Worm (Caenorhabditis elegans) whole organism, mixed stage, embryonic: Measurements from ENCODE around the gene acp-5.

Source experiments
- M03D4.4 ChIP-seq: sonication (generic microtip); optimal IDR thresholded peaks from 2 replicates; lab custom pipeline; 2017; ENCODE audit warnings: mild to moderate bottlenecking, missing genetic modification characterization, missing compliant biosample characterization
- blmp-1 ChIP-seq: fragments of 150-350 bp; optimal IDR thresholded peaks from 2 replicates; lab custom pipeline; 2014; ENCODE audit warnings: missing biosample characterization, missing genetic modification characterization
- ceh-39 ChIP-seq: fragments of 150-350 bp; optimal IDR thresholded peaks from 2 replicates; lab custom pipeline; 2014; ENCODE audit warnings: missing biosample characterization, missing genetic modification characterization
- ceh-43 ChIP-seq: fragments of 200-800 bp; sonication (Bioruptor generic); optimal IDR thresholded peaks from 2 replicates; lab custom pipeline; 2018; ENCODE audit warnings: mild to moderate bottlenecking, missing genetic modification characterization, moderate library complexity, missing compliant biosample characterization
- ceh-83 ChIP-seq: fragments of 200-800 bp; sonication (Bioruptor generic); optimal IDR thresholded peaks from 2 replicates; lab custom pipeline; 2018; ENCODE audit warnings: mild to moderate bottlenecking, missing genetic modification characterization, missing compliant biosample characterization
- ces-1 ChIP-seq: fragments of 150-350 bp; optimal IDR thresholded peaks from 2 replicates; lab custom pipeline; 2014; ENCODE audit warnings: missing biosample characterization, missing genetic modification reagents, missing genetic modification characterization
- cnd-1 ChIP-seq: fragments of 200-800 bp; sonication (Bioruptor generic); optimal IDR thresholded peaks from 2 replicates; lab custom pipeline; 2018; ENCODE audit warnings: mild to moderate bottlenecking, missing genetic modification characterization, missing compliant biosample characterization
- drap-1 ChIP-seq: fragments of 200-800 bp; sonication (Bioruptor generic); optimal IDR thresholded peaks from 3 replicates; lab custom pipeline; 2018; ENCODE audit warnings: mild to moderate bottlenecking, missing genetic modification characterization, missing compliant biosample characterization
- elt-1 ChIP-seq: sonication (generic microtip); optimal IDR thresholded peaks from 2 replicates; lab custom pipeline; 2017; ENCODE audit warnings: missing genetic modification characterization, mild to moderate bottlenecking, missing compliant biosample characterization, antibody characterized with exemption, moderate library complexity, borderline replicate concordance; ENCODE audit not compliant: insufficient read depth
- elt-3 ChIP-seq: fragments of 150-350 bp; optimal IDR thresholded peaks from 2 replicates; lab custom pipeline; 2014; ENCODE audit warnings: missing biosample characterization, missing genetic modification characterization
- flh-1 ChIP-seq: fragments of 200-800 bp; sonication (Bioruptor generic); optimal IDR thresholded peaks from 2 replicates; lab custom pipeline; 2018; ENCODE audit warnings: mild to moderate bottlenecking, missing genetic modification characterization, moderate library complexity, missing compliant biosample characterization
- ham-2 ChIP-seq: fragments of 200-800 bp; sonication (Bioruptor generic); optimal IDR thresholded peaks from 2 replicates; lab custom pipeline; 2018; ENCODE audit warnings: mild to moderate bottlenecking, missing genetic modification characterization, missing compliant biosample characterization
- hlh-1 ChIP-seq: fragments of 150-350 bp; optimal IDR thresholded peaks from 2 replicates; lab custom pipeline; 2014; ENCODE audit warnings: missing biosample characterization, missing genetic modification reagents, missing genetic modification characterization
- lsy-2 ChIP-seq: fragments of 150-350 bp; optimal IDR thresholded peaks from 2 replicates; lab custom pipeline; 2014; ENCODE audit warnings: missing biosample characterization, missing genetic modification characterization
- mls-2 ChIP-seq: sonication (generic microtip); optimal IDR thresholded peaks from 2 replicates; lab custom pipeline; 2016; ENCODE audit warnings: mild to moderate bottlenecking, missing genetic modification characterization, moderate library complexity, missing compliant biosample characterization
- nhr-2 ChIP-seq: fragments of 150-350 bp; optimal IDR thresholded peaks from 2 replicates; lab custom pipeline; 2014; ENCODE audit warnings: missing biosample characterization, missing genetic modification characterization
- nhr-237 ChIP-seq: fragments of 150-350 bp; optimal IDR thresholded peaks from 2 replicates; lab custom pipeline; 2014; ENCODE audit warnings: missing biosample characterization, missing genetic modification characterization
- nhr-28 ChIP-seq: fragments of 150-350 bp; optimal IDR thresholded peaks from 2 replicates; lab custom pipeline; 2014; ENCODE audit warnings: missing biosample characterization, missing genetic modification characterization
- pha-4 ChIP-seq: fragments of 150-350 bp; optimal IDR thresholded peaks from 2 replicates; lab custom pipeline; 2018; ENCODE audit warnings: missing biosample characterization, missing genetic modification reagents, missing genetic modification characterization
- sem-2 ChIP-seq: fragments of 200-800 bp; sonication (Bioruptor generic); optimal IDR thresholded peaks from 2 replicates; lab custom pipeline; 2018; ENCODE audit warnings: mild to moderate bottlenecking, missing genetic modification characterization, missing compliant biosample characterization
- sptf-1 ChIP-seq: sonication (generic microtip); optimal IDR thresholded peaks from 2 replicates; lab custom pipeline; 2017; ENCODE audit warnings: mild to moderate bottlenecking, missing genetic modification characterization, moderate library complexity, missing compliant biosample characterization
- tbx-8 ChIP-seq: fragments of 200-800 bp; sonication (Bioruptor generic); optimal IDR thresholded peaks from 2 replicates; lab custom pipeline; 2018; ENCODE audit warnings: mild to moderate bottlenecking, missing genetic modification characterization, moderate library complexity, missing compliant biosample characterization
- unc-120 ChIP-seq: sonication (generic microtip); optimal IDR thresholded peaks from 2 replicates; lab custom pipeline; 2017; ENCODE audit warnings: missing genetic modification characterization, missing compliant biosample characterization; ENCODE audit not compliant: poor library complexity, severe bottlenecking
- unc-62 ChIP-seq: fragments of 150-350 bp; optimal IDR thresholded peaks from 2 replicates; lab custom pipeline; 2014; ENCODE audit warnings: missing biosample characterization, missing genetic modification reagents, missing genetic modification characterization
- zip-8 ChIP-seq: fragments of 150-350 bp; optimal IDR thresholded peaks from 2 replicates; lab custom pipeline; 2014; ENCODE audit warnings: missing biosample characterization, missing genetic modification characterization

acp-5 gene

ce11 chrX:5821842-5822241, 7.4 kb upstream of the acp-5 start, which contains the start of gene hbl-1:
Gene hbl-1 (plus strand): TSS chrX:5822142.
- TF ChIP-seq zip-8 (tag; lab: Kevin White, UChicago) (no peak), mls-2 (tag; lab: Kevin White, UChicago) (no peak), M03D4.4 (tag; lab: Kevin White, UChicago) (no peak), pha-4 (no peak)

- no peak for TF ChIP-seq drap-1 (GFP tag; lab: Kevin White, UChicago)
- peak; percentile 18 for TF ChIP-seq cnd-1 (tag; lab: Kevin White, UChicago)
- TF ChIP-seq sptf-1 (tag; lab: Kevin White, UChicago) = peak; percentile 16
Observed at ce11 chrX:5826976-5827375, 2.3 kb upstream of the acp-5 start.

- TF ChIP-seq ceh-43 (GFP tag; lab: Kevin White, UChicago) (no peak), hlh-1 (tag; lab: Kevin White, UChicago) (no peak), ces-1 (GFP tag; lab: Kevin White, UChicago) (no peak), nhr-237 (tag; lab: Kevin White, UChicago) (no peak), tbx-8 (GFP tag; lab: Kevin White, UChicago) (no peak), ham-2 (peak; percentile 17), drap-1 (GFP tag; lab: Kevin White, UChicago) (no peak), ceh-83 (GFP tag; lab: Kevin White, UChicago) (peak; percentile 15), elt-1 (tag; lab: Kevin White, UChicago) (no peak), flh-1 (GFP tag; lab: Kevin White, UChicago) (no peak), unc-62 (GFP tag; lab: Kevin White, UChicago) (peak; percentile 72)
Observed at ce11 chrX:5828085-5828484, 1.1 kb upstream of the acp-5 start.

DNA sequence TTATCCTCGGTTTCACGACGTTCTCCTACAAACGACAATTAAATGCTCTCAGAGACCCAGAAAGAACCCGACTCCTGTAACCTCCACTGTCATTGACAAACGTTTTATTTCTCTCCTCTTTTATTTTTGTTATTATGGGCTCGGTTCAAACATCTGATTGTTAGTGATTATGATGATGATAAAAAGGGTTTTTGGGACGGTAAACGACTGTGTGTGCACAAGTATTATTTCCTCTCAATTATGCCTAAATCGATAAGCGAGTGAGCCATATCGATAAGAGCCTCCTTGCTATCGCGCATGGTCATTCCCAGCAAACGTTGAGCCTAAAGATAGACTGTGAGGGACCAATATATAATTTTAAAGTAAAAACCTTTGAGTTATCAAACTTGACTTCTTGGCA, 2.6 kb downstream of the acp-5 start:
- TF ChIP-seq sem-2 (GFP tag; lab: Kevin White, UChicago) (no peak), nhr-2 (tag; lab: Kevin White, UChicago) (no peak), cnd-1 (tag; lab: Kevin White, UChicago) (no peak), hlh-1 (tag; lab: Kevin White, UChicago) (no peak), ceh-39 (tag; lab: Kevin White, UChicago) (no peak), unc-62 (GFP tag; lab: Kevin White, UChicago) (no peak)

- TF ChIP-seq blmp-1 (tag; lab: Kevin White, UChicago) (no peak), zip-8 (tag; lab: Kevin White, UChicago) (no peak), lsy-2 (tag; lab: Kevin White, UChicago) (no peak), mls-2 (tag; lab: Kevin White, UChicago) (no peak), pha-4 (no peak), ham-2 (no peak), nhr-28 (tag; lab: Kevin White, UChicago) (no peak), unc-120 (tag; lab: Kevin White, UChicago) (no peak), ces-1 (GFP tag; lab: Kevin White, UChicago) (no peak), hlh-1 (tag; lab: Kevin White, UChicago) (no peak), elt-3 (tag; lab: Kevin White, UChicago) (no peak), nhr-2 (tag; lab: Kevin White, UChicago) (no peak), elt-1 (tag; lab: Kevin White, UChicago) (no peak), cnd-1 (tag; lab: Kevin White, UChicago) (no peak), ceh-39 (tag; lab: Kevin White, UChicago) (no peak)
Observed at ce11 chrX:5834581-5835481, 5.6 kb downstream of the acp-5 start, which contains the start of gene F13D11.4. Gene F13D11.4 (minus strand): TSS chrX:5834805.

DNA sequence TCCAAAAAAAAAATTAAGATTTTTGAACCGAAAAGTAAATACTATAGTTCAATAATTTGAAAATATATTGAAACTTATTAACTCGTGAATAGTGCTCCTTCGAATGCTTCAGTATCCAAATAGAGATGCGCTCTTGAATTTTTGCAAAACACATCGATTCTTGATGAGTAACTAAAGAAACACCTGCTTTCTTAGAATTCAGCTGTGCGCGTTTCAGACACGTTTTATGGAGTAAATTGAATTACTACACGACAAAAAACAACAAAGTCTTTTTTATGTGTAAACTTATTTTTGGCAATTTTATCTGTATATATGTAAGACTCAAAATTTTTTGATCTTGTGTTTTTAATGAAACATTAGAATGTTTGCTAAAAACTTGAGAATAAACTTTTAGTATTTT, 7.3 kb downstream of the acp-5 start:
- TF ChIP-seq ceh-39 (tag; lab: Kevin White, UChicago) = no peak
- TF ChIP-seq hlh-1 (tag; lab: Kevin White, UChicago) = no peak
